Worm (Caenorhabditis elegans): ENCODE data around the gene ets-7.

The ets-7 gene

ce11 chrV:7558693-7559092 is at the start of gene ets-7:
ets-7 (minus strand) TSS chrV:7558793.
- no peak for TF ChIP-seq pes-1 (GFP tag; IDR thresholded peaks at IDR 0.05)
- TF ChIP-seq hmg-4 (GFP tag; optimal IDR thresholded peaks at IDR 0.05): no peak
- no peak for TF ChIP-seq ama-1 (optimal IDR thresholded peaks at IDR 0.05)
- TF ChIP-seq hmbx-1 (tag; optimal IDR thresholded peaks at IDR 0.05): no peak
- TF ChIP-seq tbx-37 (GFP tag; conservative IDR thresholded peaks at IDR 0.05): no peak
- TF ChIP-seq ceh-13 (GFP tag; optimal IDR thresholded peaks at IDR 0.05): no peak
- TF ChIP-seq scrt-1 (GFP tag; IDR thresholded peaks at IDR 0.05): no peak
- TF ChIP-seq ceh-36 (tag; optimal IDR thresholded peaks at IDR 0.05): no peak
- no peak for TF ChIP-seq B0310.2 (tag; optimal IDR thresholded peaks at IDR 0.05)
- TF ChIP-seq ets-7 (tag; optimal IDR thresholded peaks at IDR 0.05): no peak
- no peak for TF ChIP-seq tra-4 (tag; optimal IDR thresholded peaks at IDR 0.05)
- no peak for TF ChIP-seq F13C5.2 (tag; optimal IDR thresholded peaks at IDR 0.05)

ce11 chrV:7604858-7605257 is 46.3 kb upstream of the ets-7 start, which contains the start of gene clec-213:
clec-213 (plus strand) TSS chrV:7605158.
- no peak for TF ChIP-seq ceh-36 (tag; optimal IDR thresholded peaks at IDR 0.05)
- no peak for TF ChIP-seq pes-1 (GFP tag; IDR thresholded peaks at IDR 0.05)
- TF ChIP-seq hnd-1 (tag; optimal IDR thresholded peaks at IDR 0.05): no peak
- no peak for TF ChIP-seq ceh-13 (GFP tag; optimal IDR thresholded peaks at IDR 0.05)
- TF ChIP-seq scrt-1 (GFP tag; IDR thresholded peaks at IDR 0.05): no peak
- no peak for TF ChIP-seq tra-4 (tag; optimal IDR thresholded peaks at IDR 0.05)
- no peak for TF ChIP-seq sea-1 (GFP tag; conservative IDR thresholded peaks at IDR 0.05)
- no peak for TF ChIP-seq tbx-11 (GFP tag; IDR thresholded peaks at IDR 0.05)
- TF ChIP-seq F13C5.2 (tag; optimal IDR thresholded peaks at IDR 0.05): no peak
- TF ChIP-seq ama-1 (optimal IDR thresholded peaks at IDR 0.05): no peak
- TF ChIP-seq tbx-37 (GFP tag; conservative IDR thresholded peaks at IDR 0.05): no peak
- TF ChIP-seq aly-1 (tag; optimal IDR thresholded peaks at IDR 0.05): no peak
- no peak for TF ChIP-seq ets-7 (tag; optimal IDR thresholded peaks at IDR 0.05)
- TF ChIP-seq B0310.2 (tag; optimal IDR thresholded peaks at IDR 0.05): no peak
- TF ChIP-seq hmbx-1 (tag; optimal IDR thresholded peaks at IDR 0.05): no peak
- no peak for TF ChIP-seq hmg-4 (GFP tag; optimal IDR thresholded peaks at IDR 0.05)

DNA sequence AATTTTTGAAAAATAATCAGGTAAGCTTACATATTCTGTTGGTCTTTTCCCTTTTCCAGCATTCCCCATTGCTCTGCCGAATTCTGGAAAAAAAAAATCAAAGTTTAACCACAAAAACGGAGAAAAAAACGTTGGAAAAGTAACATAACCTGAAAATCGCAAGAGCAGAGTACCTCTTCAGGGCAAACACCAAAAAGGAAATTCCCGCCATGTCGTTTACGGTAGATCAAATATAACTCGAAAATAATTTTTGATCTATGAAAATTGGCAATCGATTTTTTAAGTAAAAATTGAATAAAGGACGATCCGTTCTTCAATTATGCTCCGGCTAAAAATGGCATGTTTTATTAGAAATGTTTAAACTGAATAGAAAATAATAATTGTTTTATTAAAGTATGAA is 44.8 kb upstream of the ets-7 start, which contains the start of gene C50E3.11:
Gene C50E3.11 (minus strand): TSS at position 83 of the 400 bp plus-strand sequence.
- no peak for TF ChIP-seq ceh-36 (tag; optimal IDR thresholded peaks at IDR 0.05)
- TF ChIP-seq aly-1 (tag; optimal IDR thresholded peaks at IDR 0.05): no peak

ce11 chrV:7601443-7601842 is 42.9 kb upstream of the ets-7 start, which contains the start of gene scl-26:
scl-26 (minus strand) TSS chrV:7601543.
- no peak for TF ChIP-seq tbx-11 (GFP tag; IDR thresholded peaks at IDR 0.05)
- no peak for TF ChIP-seq ets-7 (tag; optimal IDR thresholded peaks at IDR 0.05)
- no peak for TF ChIP-seq F13C5.2 (tag; optimal IDR thresholded peaks at IDR 0.05)
- TF ChIP-seq ceh-13 (GFP tag; optimal IDR thresholded peaks at IDR 0.05): no peak
- no peak for TF ChIP-seq tra-4 (tag; optimal IDR thresholded peaks at IDR 0.05)
- TF ChIP-seq hmbx-1 (tag; optimal IDR thresholded peaks at IDR 0.05): no peak
- no peak for TF ChIP-seq ama-1 (optimal IDR thresholded peaks at IDR 0.05)
- TF ChIP-seq tbx-37 (GFP tag; conservative IDR thresholded peaks at IDR 0.05): no peak
- no peak for TF ChIP-seq hmg-4 (GFP tag; optimal IDR thresholded peaks at IDR 0.05)
- no peak for TF ChIP-seq flt-1 (GFP tag; IDR thresholded peaks at IDR 0.05)
- no peak for TF ChIP-seq pes-1 (GFP tag; IDR thresholded peaks at IDR 0.05)
- TF ChIP-seq B0310.2 (tag; optimal IDR thresholded peaks at IDR 0.05): no peak
- no peak for TF ChIP-seq sea-1 (GFP tag; conservative IDR thresholded peaks at IDR 0.05)
- TF ChIP-seq scrt-1 (GFP tag; IDR thresholded peaks at IDR 0.05): no peak
- no peak for TF ChIP-seq ceh-36 (tag; optimal IDR thresholded peaks at IDR 0.05)

DNA sequence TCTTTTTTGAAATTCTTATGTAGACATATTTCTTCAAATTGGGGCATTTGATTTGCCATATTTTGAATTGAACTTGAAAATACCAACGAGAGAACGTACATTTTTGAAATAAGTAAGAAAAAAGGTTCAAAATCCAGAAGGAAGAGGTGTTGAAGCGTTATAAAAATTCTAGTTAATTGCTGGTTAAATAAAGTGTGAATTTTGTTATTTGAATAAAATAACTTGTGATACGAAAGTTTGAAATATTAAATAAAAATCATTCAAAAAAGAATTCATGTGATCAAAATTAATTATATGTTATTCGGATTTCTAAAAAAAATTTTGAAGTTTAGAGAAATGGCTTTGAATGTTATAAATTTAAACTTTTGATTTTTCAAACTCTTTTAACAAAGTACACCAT is 41.6 kb upstream of the ets-7 start, which contains the start of gene C50E3.9:
Gene C50E3.9 (minus strand): TSS at position 101 of the 400 bp plus-strand sequence.
- no peak for TF ChIP-seq ets-7 (tag; optimal IDR thresholded peaks at IDR 0.05)
- TF ChIP-seq scrt-1 (GFP tag; IDR thresholded peaks at IDR 0.05): no peak
- no peak for TF ChIP-seq ceh-36 (tag; optimal IDR thresholded peaks at IDR 0.05)
- no peak for TF ChIP-seq tra-4 (tag; optimal IDR thresholded peaks at IDR 0.05)
- TF ChIP-seq pes-1 (GFP tag; IDR thresholded peaks at IDR 0.05): no peak
- TF ChIP-seq ceh-13 (GFP tag; optimal IDR thresholded peaks at IDR 0.05): no peak

- no peak for TF ChIP-seq scrt-1 (GFP tag; IDR thresholded peaks at IDR 0.05)
- TF ChIP-seq sea-1 (GFP tag; conservative IDR thresholded peaks at IDR 0.05): no peak
- TF ChIP-seq F13C5.2 (tag; optimal IDR thresholded peaks at IDR 0.05): no peak
- TF ChIP-seq ama-1 (optimal IDR thresholded peaks at IDR 0.05): no peak
- TF ChIP-seq flt-1 (GFP tag; IDR thresholded peaks at IDR 0.05): no peak
- TF ChIP-seq ceh-13 (GFP tag; optimal IDR thresholded peaks at IDR 0.05): no peak
- no peak for TF ChIP-seq tbx-37 (GFP tag; conservative IDR thresholded peaks at IDR 0.05)
- no peak for TF ChIP-seq aly-1 (tag; optimal IDR thresholded peaks at IDR 0.05)
- TF ChIP-seq tra-4 (tag; optimal IDR thresholded peaks at IDR 0.05): no peak
- no peak for TF ChIP-seq pes-1 (GFP tag; IDR thresholded peaks at IDR 0.05)
- TF ChIP-seq hmbx-1 (tag; optimal IDR thresholded peaks at IDR 0.05): no peak
- no peak for TF ChIP-seq hmg-4 (GFP tag; optimal IDR thresholded peaks at IDR 0.05)
- no peak for TF ChIP-seq tbx-11 (GFP tag; IDR thresholded peaks at IDR 0.05)
- TF ChIP-seq ets-7 (tag; optimal IDR thresholded peaks at IDR 0.05): no peak
- no peak for TF ChIP-seq hnd-1 (tag; optimal IDR thresholded peaks at IDR 0.05)
- no peak for TF ChIP-seq ceh-36 (tag; optimal IDR thresholded peaks at IDR 0.05)
Observed at ce11 chrV:7598269-7598668, 39.7 kb upstream of the ets-7 start, which contains the start of gene C50E3.7. C50E3.7 (minus strand) TSS chrV:7598369.

ce11 chrV:7595132-7595531 is 36.5 kb upstream of the ets-7 start:
- TF ChIP-seq ceh-36 (tag; optimal IDR thresholded peaks at IDR 0.05) (no peak), tbx-37 (GFP tag; conservative IDR thresholded peaks at IDR 0.05) (no peak), ceh-13 (GFP tag; optimal IDR thresholded peaks at IDR 0.05) (no peak), F13C5.2 (tag; optimal IDR thresholded peaks at IDR 0.05) (no peak), tbx-11 (GFP tag; IDR thresholded peaks at IDR 0.05) (no peak), ets-7 (tag; optimal IDR thresholded peaks at IDR 0.05) (no peak), tra-4 (tag; optimal IDR thresholded peaks at IDR 0.05) (no peak), scrt-1 (GFP tag; IDR thresholded peaks at IDR 0.05) (no peak), hmbx-1 (tag; optimal IDR thresholded peaks at IDR 0.05) (no peak), hnd-1 (tag; optimal IDR thresholded peaks at IDR 0.05) (no peak), B0310.2 (tag; optimal IDR thresholded peaks at IDR 0.05) (no peak), flt-1 (GFP tag; IDR thresholded peaks at IDR 0.05) (no peak), aly-1 (tag; optimal IDR thresholded peaks at IDR 0.05) (no peak), ama-1 (optimal IDR thresholded peaks at IDR 0.05) (no peak), hmg-4 (GFP tag; optimal IDR thresholded peaks at IDR 0.05) (no peak), sea-1 (GFP tag; conservative IDR thresholded peaks at IDR 0.05) (no peak), pes-1 (GFP tag; IDR thresholded peaks at IDR 0.05) (no peak)

Measured in whole organism, early embryonic.